Worm (Caenorhabditis elegans): ENCODE measurements around the gene F53A2.11.

- TF ChIP-seq snpc-4 (tag; optimal IDR thresholded peaks at IDR 0.05) (no peak), lin-15B (tag; optimal IDR thresholded peaks at IDR 0.05) (no peak), zag-1 (tag; optimal IDR thresholded peaks at IDR 0.05) (no peak), ceh-88 (GFP tag; IDR thresholded peaks at IDR 0.05) (no peak), unc-130 (tag; optimal IDR thresholded peaks at IDR 0.05) (no peak), dsc-1 (tag; optimal IDR thresholded peaks at IDR 0.05) (no peak), unc-62 (GFP tag; optimal IDR thresholded peaks at IDR 0.05) (no peak), lir-3 (tag; optimal IDR thresholded peaks at IDR 0.05; ENCODE audit: poor library complexity) (no peak), hlh-4 (tag; optimal IDR thresholded peaks at IDR 0.05) (no peak), nhr-85 (tag) (no peak), elt-2 (tag; optimal IDR thresholded peaks at IDR 0.05) (no peak), lin-35 (GFP tag; optimal IDR thresholded peaks at IDR 0.05) (no peak)
Measured at ce11 chrIII:13305537-13305936, 16.9 kb downstream of the F53A2.11 start.

All from whole organism, L1 larva.